Worm (Caenorhabditis elegans) whole organism, midembryonic: ENCODE results near the gene hnd-1.

Experiments
- T22C8.4 ChIP-seq: fragments of 200-800 bp; sonication (Bioruptor generic); IDR thresholded peaks from 2 replicates; pipeline ENCODE4 v1.3.6; 2022; ENCODE audit warnings: missing genetic modification characterization, missing compliant biosample characterization
- cog-1 ChIP-seq: sonication (generic microtip); optimal IDR thresholded peaks from 2 replicates; lab custom pipeline; 2016; ENCODE audit warnings: missing genetic modification characterization, missing compliant biosample characterization
- flt-1 ChIP-seq: fragments of 200-800 bp; sonication (Bioruptor generic); IDR thresholded peaks from 2 replicates; pipeline ENCODE4 v1.3.6; 2022; ENCODE audit warnings: missing genetic modification characterization, missing compliant biosample characterization
- klf-2 ChIP-seq: fragments of 200-800 bp; sonication (Bioruptor generic); conservative IDR thresholded peaks from 2 replicates; pipeline ENCODE4 v1.3.6; 2022; ENCODE audit warnings: missing genetic modification reagents, missing genetic modification characterization, missing compliant biosample characterization
- med-1 ChIP-seq: sonication (generic microtip); optimal IDR thresholded peaks from 2 replicates; lab custom pipeline; 2017; ENCODE audit warnings: missing genetic modification characterization, mild to moderate bottlenecking, missing compliant biosample characterization, antibody characterized with exemption, missing genetic modification reagents; ENCODE audit not compliant: insufficient read depth
- ref-1 ChIP-seq: fragments of 200-800 bp; sonication (Bioruptor generic); conservative IDR thresholded peaks from 2 replicates; pipeline ENCODE4 v1.3.6; 2022; ENCODE audit warnings: missing genetic modification reagents, missing genetic modification characterization, missing compliant biosample characterization
- tab-1 ChIP-seq: fragments of 200-800 bp; sonication (Bioruptor generic); IDR thresholded peaks from 2 replicates; pipeline ENCODE4 v1.3.6; 2022; ENCODE audit warnings: missing genetic modification characterization, missing compliant biosample characterization
- ztf-23 ChIP-seq: fragments of 200-800 bp; sonication (Bioruptor generic); IDR thresholded peaks from 2 replicates; pipeline ENCODE4 v1.3.6; 2022; ENCODE audit warnings: missing genetic modification reagents, missing genetic modification characterization, missing compliant biosample characterization
- ztf-29 ChIP-seq: fragments of 200-800 bp; sonication (Bioruptor generic); IDR thresholded peaks from 2 replicates; pipeline ENCODE4 v1.3.6; 2022; ENCODE audit warnings: missing genetic modification reagents, missing genetic modification characterization, missing compliant biosample characterization

The hnd-1 gene

DNA sequence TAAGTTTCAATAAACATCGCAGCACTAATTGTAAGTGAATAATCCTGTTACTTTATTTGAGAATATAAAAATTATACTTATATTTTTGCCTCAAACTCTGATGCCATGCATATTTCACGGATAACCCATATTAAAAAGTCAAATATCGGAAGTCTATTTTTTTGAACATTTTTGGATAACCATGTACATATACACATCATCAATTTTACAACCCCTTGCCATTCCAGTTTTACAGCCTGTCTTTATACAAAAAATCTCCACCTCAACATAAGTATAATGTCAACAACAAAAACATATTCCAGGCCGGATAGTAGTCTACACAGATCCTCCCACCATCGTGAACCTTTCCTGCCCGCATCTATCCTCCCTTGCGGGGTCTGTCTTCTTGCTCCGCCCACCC lies at the start of gene hnd-1:
Gene hnd-1, plus strand, starts transcription at position 301 of the 400 bp plus-strand sequence.
- TF ChIP-seq flt-1 (GFP tag; lab: Robert Waterston, UW) (no peak), cog-1 (tag; lab: Kevin White, UChicago) (no peak), tab-1 (GFP tag; lab: Robert Waterston, UW) (no peak), ztf-29 (GFP tag; lab: Robert Waterston, UW) (no peak), med-1 (GFP tag; lab: Kevin White, UChicago) (no peak), T22C8.4 (GFP tag; lab: Robert Waterston, UW) (no peak), ztf-23 (GFP tag; lab: Robert Waterston, UW) (no peak), ref-1 (GFP tag; lab: Robert Waterston, UW) (no peak), klf-2 (GFP tag; lab: Robert Waterston, UW) (no peak)

DNA sequence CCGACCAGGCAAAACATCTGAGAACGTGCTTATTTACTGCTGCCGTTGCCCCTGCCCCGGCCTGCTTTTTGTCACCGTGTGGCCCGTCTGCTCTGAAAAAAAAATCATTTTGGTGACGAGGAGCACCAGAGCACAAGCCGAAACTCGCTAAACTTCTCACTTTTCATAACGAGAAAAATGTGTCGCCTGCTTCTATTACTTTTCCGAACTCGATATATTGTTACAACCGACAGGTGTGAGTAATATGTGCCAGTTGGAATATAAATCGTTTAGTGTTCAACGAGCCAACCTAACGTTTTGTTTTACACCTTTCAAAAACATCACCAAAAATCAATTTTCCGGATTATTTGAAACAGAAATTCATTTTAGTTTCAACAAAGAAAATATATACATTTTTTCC lies 46.6 kb upstream of the hnd-1 start:
- TF ChIP-seq T22C8.4 (GFP tag; lab: Robert Waterston, UW) (no peak), cog-1 (tag; lab: Kevin White, UChicago) (no peak), klf-2 (GFP tag; lab: Robert Waterston, UW) (no peak), ref-1 (GFP tag; lab: Robert Waterston, UW) (no peak), ztf-29 (GFP tag; lab: Robert Waterston, UW) (no peak), ztf-23 (GFP tag; lab: Robert Waterston, UW) (no peak), tab-1 (GFP tag; lab: Robert Waterston, UW) (no peak), flt-1 (GFP tag; lab: Robert Waterston, UW) (no peak), med-1 (GFP tag; lab: Kevin White, UChicago) (no peak)

DNA sequence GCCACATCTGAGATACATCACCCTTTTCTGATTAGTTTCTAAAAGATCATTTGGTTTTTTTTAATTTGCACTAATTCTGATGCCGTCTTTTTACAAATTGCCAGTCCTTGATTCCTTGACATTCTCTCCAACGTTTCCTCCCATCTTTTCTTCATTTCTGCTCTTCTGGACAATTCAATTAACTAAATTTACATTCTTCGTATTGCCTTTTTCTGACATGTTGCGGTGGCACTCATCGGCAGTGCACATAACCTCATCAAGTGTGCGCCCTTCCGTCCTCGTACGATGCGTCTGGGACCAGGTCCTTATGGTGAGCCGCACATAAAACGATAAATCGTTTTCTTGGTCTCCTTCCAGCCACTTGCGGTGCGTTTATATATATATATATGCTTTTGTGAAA lies 45.4 kb upstream of the hnd-1 start:
- TF ChIP-seq cog-1 (tag; lab: Kevin White, UChicago) = no peak
- no peak for TF ChIP-seq ztf-23 (GFP tag; lab: Robert Waterston, UW)
- no peak for TF ChIP-seq ztf-29 (GFP tag; lab: Robert Waterston, UW)
- TF ChIP-seq T22C8.4 (GFP tag; lab: Robert Waterston, UW) = no peak
- TF ChIP-seq ref-1 (GFP tag; lab: Robert Waterston, UW) = no peak
- TF ChIP-seq med-1 (GFP tag; lab: Kevin White, UChicago) = no peak
- no peak for TF ChIP-seq klf-2 (GFP tag; lab: Robert Waterston, UW)
- TF ChIP-seq tab-1 (GFP tag; lab: Robert Waterston, UW) = no peak
- TF ChIP-seq flt-1 (GFP tag; lab: Robert Waterston, UW) = no peak

DNA sequence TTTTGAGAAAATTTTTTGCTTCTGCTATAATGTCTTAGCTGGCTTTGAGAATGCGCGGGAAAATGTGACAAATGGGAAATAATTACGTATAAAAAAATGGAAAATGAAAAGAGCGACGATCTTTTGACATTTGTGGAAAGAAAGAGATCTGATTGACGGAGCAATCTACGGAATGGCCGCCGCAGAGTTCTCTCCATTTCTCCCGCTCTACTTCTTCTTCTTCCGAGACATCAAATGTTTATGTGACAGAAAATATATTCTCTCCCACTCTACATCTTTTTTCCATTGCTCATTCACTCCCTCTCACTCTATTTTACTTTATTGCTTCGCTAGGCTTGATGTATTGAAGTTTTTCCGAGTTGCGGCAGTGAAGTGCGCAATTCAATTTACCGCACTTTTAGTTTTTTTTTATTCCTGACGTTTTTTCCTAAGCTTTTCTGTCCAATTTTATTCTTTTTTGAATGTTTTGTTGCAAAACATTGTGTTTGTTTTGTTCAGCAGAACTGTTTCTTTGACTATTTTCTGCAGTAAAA lies 43.8 kb upstream of the hnd-1 start:
- TF ChIP-seq ztf-23 (GFP tag; lab: Robert Waterston, UW) (no peak), ref-1 (GFP tag; lab: Robert Waterston, UW) (no peak), T22C8.4 (GFP tag; lab: Robert Waterston, UW) (no peak), flt-1 (GFP tag; lab: Robert Waterston, UW) (no peak), med-1 (GFP tag; lab: Kevin White, UChicago) (no peak), klf-2 (GFP tag; lab: Robert Waterston, UW) (no peak), cog-1 (tag; lab: Kevin White, UChicago) (no peak), ztf-29 (GFP tag; lab: Robert Waterston, UW) (no peak), tab-1 (GFP tag; lab: Robert Waterston, UW) (no peak)

DNA sequence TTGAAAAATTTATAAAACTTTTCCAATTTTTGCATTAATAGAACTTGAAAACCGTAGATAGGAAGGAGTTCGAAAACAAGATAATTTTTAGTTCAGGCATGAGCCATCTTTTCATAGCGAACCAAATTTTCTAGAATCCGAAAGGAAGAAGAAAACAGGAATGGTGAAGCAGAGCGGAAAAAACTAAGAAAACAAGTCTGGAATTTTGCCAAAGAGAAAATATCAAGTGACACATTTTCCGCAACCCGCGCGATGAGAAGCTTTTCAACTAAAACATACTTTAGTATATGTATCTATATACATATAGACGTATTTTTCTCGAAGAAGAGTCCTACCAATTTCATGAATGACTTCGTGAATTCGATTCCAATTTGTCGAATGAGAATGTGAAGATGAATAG lies 42.8 kb upstream of the hnd-1 start:
- TF ChIP-seq ref-1 (GFP tag; lab: Robert Waterston, UW) (no peak), med-1 (GFP tag; lab: Kevin White, UChicago) (no peak), ztf-29 (GFP tag; lab: Robert Waterston, UW) (no peak), ztf-23 (GFP tag; lab: Robert Waterston, UW) (no peak), klf-2 (GFP tag; lab: Robert Waterston, UW) (no peak), tab-1 (GFP tag; lab: Robert Waterston, UW) (no peak), cog-1 (tag; lab: Kevin White, UChicago) (no peak), flt-1 (GFP tag; lab: Robert Waterston, UW) (no peak), T22C8.4 (GFP tag; lab: Robert Waterston, UW) (no peak)

DNA sequence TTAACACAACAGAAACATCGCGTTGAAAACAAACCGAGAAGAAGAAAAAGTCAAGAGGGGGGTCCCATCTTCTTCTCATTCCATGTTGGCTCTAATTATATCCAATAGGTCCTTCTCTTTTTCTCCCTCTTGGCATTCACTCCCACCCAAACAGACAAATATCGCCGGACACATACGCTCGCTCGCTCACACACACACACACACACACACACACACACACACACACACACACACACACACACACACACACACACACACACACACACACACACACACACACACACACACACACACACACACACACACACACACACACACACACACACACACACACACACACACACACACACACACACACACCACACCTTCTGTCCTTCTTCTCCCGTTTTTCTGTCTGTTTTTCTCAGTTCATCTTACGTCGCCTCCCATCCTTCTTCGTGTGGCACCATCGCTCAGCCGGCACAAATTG lies 40.6 kb upstream of the hnd-1 start, which contains the start of gene sto-4:
Gene sto-4, plus strand, starts transcription at position 360 of the 469 bp plus-strand sequence.
- 0 out of 2 replicates have a peak, but pooled peaks have one; percentile 51 for TF ChIP-seq ztf-23 (GFP tag; lab: Robert Waterston, UW)
- TF ChIP-seq cog-1 (tag; lab: Kevin White, UChicago) = peak; percentile 62
- peak; percentile 72; the same call in 1 of the 2 replicates for TF ChIP-seq flt-1 (GFP tag; lab: Robert Waterston, UW)
- 0 out of 2 replicates have a peak, but pooled peaks have one; percentile 31 for TF ChIP-seq klf-2 (GFP tag; lab: Robert Waterston, UW)

DNA sequence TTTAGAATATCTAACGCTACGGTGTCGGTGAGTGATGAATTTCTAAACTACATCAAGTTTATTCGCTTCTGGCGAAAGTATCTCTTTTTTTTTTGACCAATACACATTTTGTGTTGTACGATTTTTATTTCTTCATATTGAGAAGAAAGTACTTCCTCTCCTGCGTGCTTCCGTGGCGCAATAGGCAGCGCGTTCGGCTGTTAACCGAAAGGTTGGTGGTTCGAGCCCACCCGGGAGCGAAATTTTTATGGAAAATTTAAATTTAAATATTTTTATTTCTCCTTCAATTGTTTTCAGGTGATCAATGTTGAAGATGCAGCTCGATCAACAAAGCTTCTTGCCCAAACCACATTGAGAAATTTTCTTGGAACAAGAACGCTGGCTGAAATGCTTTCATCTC lies 38.8 kb upstream of the hnd-1 start:
- TF ChIP-seq tab-1 (GFP tag; lab: Robert Waterston, UW) = no peak
- no peak for TF ChIP-seq ref-1 (GFP tag; lab: Robert Waterston, UW)
- no peak for TF ChIP-seq klf-2 (GFP tag; lab: Robert Waterston, UW)
- no peak for TF ChIP-seq cog-1 (tag; lab: Kevin White, UChicago)
- TF ChIP-seq med-1 (GFP tag; lab: Kevin White, UChicago) = no peak
- no peak for TF ChIP-seq ztf-29 (GFP tag; lab: Robert Waterston, UW)
- peak; percentile 55; the same call in 1 of the 2 replicates for TF ChIP-seq T22C8.4 (GFP tag; lab: Robert Waterston, UW)
- TF ChIP-seq flt-1 (GFP tag; lab: Robert Waterston, UW) = 0 out of 2 replicates have a peak, but pooled peaks have one; percentile 39
- no peak for TF ChIP-seq ztf-23 (GFP tag; lab: Robert Waterston, UW)

DNA sequence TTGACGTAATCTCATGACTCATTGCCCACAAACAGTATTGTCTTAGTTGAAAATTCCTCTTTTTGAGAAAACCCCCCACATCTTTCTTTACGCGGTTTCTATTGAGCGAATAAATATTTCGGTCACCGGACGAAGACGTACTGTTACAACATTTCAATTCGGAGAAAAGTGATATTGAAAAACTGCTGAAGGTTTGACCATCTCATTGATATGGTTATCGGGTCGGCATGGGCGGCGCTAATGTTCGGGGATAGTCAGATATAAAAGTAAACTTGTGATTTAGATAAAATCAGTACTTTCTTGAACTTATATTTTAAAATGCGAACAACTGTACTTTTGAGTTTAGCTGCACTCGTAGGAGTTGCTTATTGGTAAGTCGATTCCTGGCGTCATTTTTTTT lies 37.2 kb upstream of the hnd-1 start, which contains the start of gene T04F8.8:
Gene T04F8.8, plus strand, starts transcription at position 301 of the 400 bp plus-strand sequence.
- TF ChIP-seq ref-1 (GFP tag; lab: Robert Waterston, UW) (no peak), flt-1 (GFP tag; lab: Robert Waterston, UW) (no peak), cog-1 (tag; lab: Kevin White, UChicago) (no peak), T22C8.4 (GFP tag; lab: Robert Waterston, UW) (no peak), tab-1 (GFP tag; lab: Robert Waterston, UW) (no peak), ztf-29 (GFP tag; lab: Robert Waterston, UW) (no peak), ztf-23 (GFP tag; lab: Robert Waterston, UW) (no peak), med-1 (GFP tag; lab: Kevin White, UChicago) (no peak), klf-2 (GFP tag; lab: Robert Waterston, UW) (no peak)
